Fruit fly (Drosophila melanogaster): ENCODE results near the gene TrxT.

dm6 chrX:5293141-5293540 is 18.5 kb downstream of the TrxT start:
- TF ChIP-seq CG12744 (GFP tag; optimal IDR thresholded peaks at IDR 0.05) (no peak), CG16813 (GFP tag; IDR thresholded peaks at IDR 0.05; ENCODE audit: partially characterized antibody) (no peak), Nf-YA (GFP tag; IDR thresholded peaks at IDR 0.05) (no peak), CG12104 (GFP tag; optimal IDR thresholded peaks at IDR 0.05) (no peak), ab (GFP tag; optimal IDR thresholded peaks at IDR 0.05) (no peak), dimm (GFP tag; IDR thresholded peaks at IDR 0.05) (no peak), CG5245 (GFP tag; optimal IDR thresholded peaks at IDR 0.05) (no peak), Awh (GFP tag; IDR thresholded peaks at IDR 0.05) (no peak), CG5953 (GFP tag; IDR thresholded peaks at IDR 0.05) (no peak), mirr (GFP tag; optimal IDR thresholded peaks at IDR 0.05) (no peak), pan (optimal IDR thresholded peaks at IDR 0.05) (no peak), pan (GFP tag; optimal IDR thresholded peaks at IDR 0.05 in 1 of 2, IDR thresholded peaks at IDR 0.05 in 1 of 2) (no peak), lmd (GFP tag; IDR thresholded peaks at IDR 0.05) (no peak)

All from whole organism, embryonic.